Worm (Caenorhabditis elegans): ENCODE results near the gene C44H4.6.

- no peak for TF ChIP-seq dmd-4 (tag; optimal IDR thresholded peaks at IDR 0.05; ENCODE audit: borderline replicate concordance)
- no peak for TF ChIP-seq hlh-6 (tag; optimal IDR thresholded peaks at IDR 0.05)
- TF ChIP-seq ceh-2 (tag; optimal IDR thresholded peaks at IDR 0.05) = no peak
- no peak for TF ChIP-seq zip-5 (tag; optimal IDR thresholded peaks at IDR 0.05)
- no peak for TF ChIP-seq nhr-11 (tag; optimal IDR thresholded peaks at IDR 0.05)
- no peak for TF ChIP-seq che-1 (tag; optimal IDR thresholded peaks at IDR 0.05)
- TF ChIP-seq unc-42 (tag; optimal IDR thresholded peaks at IDR 0.05) = no peak
- no peak for TF ChIP-seq ama-1 (optimal IDR thresholded peaks at IDR 0.05)
- no peak for TF ChIP-seq fkh-10 (GFP tag; optimal IDR thresholded peaks at IDR 0.05)
- TF ChIP-seq ref-2 (tag; optimal IDR thresholded peaks at IDR 0.05) = no peak
- TF ChIP-seq elt-2 (tag; optimal IDR thresholded peaks at IDR 0.05) = no peak
Observed at ce11 chrX:14571277-14571676, 27.9 kb downstream of the C44H4.6 start.
